Worm (Caenorhabditis elegans) whole organism, L3 larva: ENCODE results near the gene W03C9.5.

Source experiments
- R02D3.7 ChIP-seq: fragments of 150-350 bp; optimal IDR thresholded peaks from 2 replicates; lab custom pipeline; 2014; ENCODE audit warnings: missing biosample characterization, missing genetic modification characterization
- aly-2 ChIP-seq: fragments of 150-350 bp; optimal IDR thresholded peaks from 2 replicates; lab custom pipeline; 2014; ENCODE audit warnings: missing biosample characterization, missing genetic modification characterization
- ama-1 ChIP-seq: fragments of 150-350 bp; optimal IDR thresholded peaks from 2 replicates; lab custom pipeline; 2018
- ceh-16 ChIP-seq: sonication (generic microtip); optimal IDR thresholded peaks from 2 replicates; lab custom pipeline; 2017; ENCODE audit warnings: missing biosample characterization, missing genetic modification characterization
- ceh-28 ChIP-seq: fragments of 150-350 bp; optimal IDR thresholded peaks from 2 replicates; lab custom pipeline; 2014; ENCODE audit warnings: missing biosample characterization, missing genetic modification reagents, missing genetic modification characterization
- ceh-9 ChIP-seq: sonication (generic microtip); optimal IDR thresholded peaks from 2 replicates; lab custom pipeline; 2018; ENCODE audit warnings: missing biosample characterization, missing genetic modification characterization
- daf-12 ChIP-seq: fragments of 150-350 bp; optimal IDR thresholded peaks from 2 replicates; lab custom pipeline; 2014; ENCODE audit warnings: missing biosample characterization, missing genetic modification reagents, missing genetic modification characterization
- egl-5 ChIP-seq: fragments of 150-350 bp; optimal IDR thresholded peaks from 2 replicates; lab custom pipeline; 2017; ENCODE audit warnings: missing biosample characterization, missing genetic modification reagents, missing genetic modification characterization, inconsistent platforms
- elt-1 ChIP-seq: fragments of 150-350 bp; optimal IDR thresholded peaks from 2 replicates; lab custom pipeline; 2014; ENCODE audit warnings: missing biosample characterization, missing genetic modification characterization
- elt-2 ChIP-seq: sonication (generic microtip); optimal IDR thresholded peaks from 2 replicates; lab custom pipeline; 2016; ENCODE audit warnings: missing genetic modification reagents, mild to moderate bottlenecking, missing genetic modification characterization, missing compliant biosample characterization
- elt-3 ChIP-seq, 3 experiments: fragments of 150-350 bp in 1 of 3; sonication (generic microtip) in 2 of 3; optimal IDR thresholded peaks; 2 replicates in 2 of 3; 4 replicates in 1 of 3; lab custom pipeline; 2014 to 2017; ENCODE audit warnings: missing biosample characterization in 3 of 3, missing genetic modification characterization in 3 of 3
- eor-1 ChIP-seq, 2 experiments: fragments of 150-350 bp; optimal IDR thresholded peaks; 2 replicates each; lab custom pipeline; 2014 to 2018; ENCODE audit warnings: missing biosample characterization in 2 of 2, missing genetic modification characterization in 2 of 2
- fkh-10 ChIP-seq: sonication (generic microtip); optimal IDR thresholded peaks from 2 replicates; lab custom pipeline; 2017; ENCODE audit warnings: missing biosample characterization, missing genetic modification reagents, missing genetic modification characterization
- fkh-2 ChIP-seq: fragments of 150-350 bp; optimal IDR thresholded peaks from 2 replicates; lab custom pipeline; 2014; ENCODE audit warnings: missing biosample characterization, missing genetic modification reagents, missing genetic modification characterization
- fos-1 ChIP-seq: fragments of 150-350 bp; optimal IDR thresholded peaks from 2 replicates; lab custom pipeline; 2014; ENCODE audit warnings: missing biosample characterization, missing genetic modification characterization
- jun-1 ChIP-seq: fragments of 150-350 bp; optimal IDR thresholded peaks from 2 replicates; lab custom pipeline; 2014; ENCODE audit warnings: missing biosample characterization, missing genetic modification reagents, missing genetic modification characterization
- lin-39 ChIP-seq: fragments of 150-350 bp; optimal IDR thresholded peaks from 2 replicates; lab custom pipeline; 2018; ENCODE audit warnings: missing biosample characterization, missing genetic modification reagents, missing genetic modification characterization
- lsy-12 ChIP-seq: sonication (generic microtip); optimal IDR thresholded peaks from 2 replicates; lab custom pipeline; 2016; ENCODE audit warnings: mild to moderate bottlenecking, missing genetic modification characterization, missing compliant biosample characterization
- mdl-1 ChIP-seq: fragments of 150-350 bp; optimal IDR thresholded peaks from 2 replicates; lab custom pipeline; 2014; ENCODE audit warnings: missing biosample characterization, missing genetic modification characterization
- mml-1 ChIP-seq: fragments of 150-350 bp; sonication (generic microtip); optimal IDR thresholded peaks from 3 replicates; lab custom pipeline; 2014; ENCODE audit warnings: missing biosample characterization, missing genetic modification characterization
- nfya-1 ChIP-seq: sonication (generic microtip); optimal IDR thresholded peaks from 2 replicates; lab custom pipeline; 2017; ENCODE audit warnings: missing genetic modification characterization, mild to moderate bottlenecking, missing compliant biosample characterization, antibody characterized with exemption, moderate library complexity; ENCODE audit not compliant: insufficient read depth
- nhr-12 ChIP-seq: fragments of 150-350 bp; optimal IDR thresholded peaks from 2 replicates; lab custom pipeline; 2014; ENCODE audit warnings: missing biosample characterization, missing genetic modification characterization
- nhr-25 ChIP-seq: sonication (generic microtip); optimal IDR thresholded peaks from 2 replicates; lab custom pipeline; 2017; ENCODE audit warnings: missing biosample characterization, missing genetic modification characterization
- nhr-28 ChIP-seq: fragments of 150-350 bp; optimal IDR thresholded peaks from 2 replicates; lab custom pipeline; 2014; ENCODE audit warnings: missing biosample characterization, missing genetic modification characterization
- nhr-43 ChIP-seq: sonication (generic microtip); optimal IDR thresholded peaks from 2 replicates; lab custom pipeline; 2016; ENCODE audit warnings: mild to moderate bottlenecking, missing genetic modification characterization, missing compliant biosample characterization; ENCODE audit not compliant: poor library complexity, severe bottlenecking
- nhr-67 ChIP-seq: fragments of 150-350 bp; optimal IDR thresholded peaks from 2 replicates; lab custom pipeline; 2014; ENCODE audit warnings: missing biosample characterization, missing genetic modification characterization
- nhr-76 ChIP-seq: fragments of 150-350 bp; sonication (generic microtip); optimal IDR thresholded peaks from 5 replicates; lab custom pipeline; 2014; ENCODE audit warnings: missing biosample characterization, missing genetic modification characterization
- nhr-77 ChIP-seq: fragments of 150-350 bp; optimal IDR thresholded peaks from 2 replicates; lab custom pipeline; 2014; ENCODE audit warnings: missing biosample characterization, missing genetic modification characterization
- pha-4 ChIP-seq: fragments of 150-350 bp; optimal IDR thresholded peaks from 2 replicates; lab custom pipeline; 2014; ENCODE audit warnings: missing biosample characterization, missing genetic modification reagents, missing genetic modification characterization
- pqm-1 ChIP-seq: fragments of 150-350 bp; optimal IDR thresholded peaks from 2 replicates; lab custom pipeline; 2017; ENCODE audit warnings: missing biosample characterization, missing genetic modification characterization, inconsistent platforms
- sea-2 ChIP-seq: fragments of 150-350 bp; sonication (generic microtip); optimal IDR thresholded peaks from 4 replicates; lab custom pipeline; 2014; ENCODE audit warnings: missing biosample characterization, missing genetic modification reagents, missing genetic modification characterization
- skn-1 ChIP-seq: fragments of 150-350 bp; optimal IDR thresholded peaks from 2 replicates; lab custom pipeline; 2014; ENCODE audit warnings: missing biosample characterization, missing genetic modification characterization
- snpc-4 ChIP-seq: fragments of 150-350 bp; optimal IDR thresholded peaks from 2 replicates; lab custom pipeline; 2014; ENCODE audit warnings: missing biosample characterization, missing genetic modification characterization
- unc-39 ChIP-seq: sonication (generic microtip); optimal IDR thresholded peaks from 4 replicates; lab custom pipeline; 2017; ENCODE audit warnings: missing biosample characterization, missing genetic modification characterization
- unc-62 ChIP-seq: fragments of 150-350 bp; sonication (generic microtip); optimal IDR thresholded peaks from 4 replicates; lab custom pipeline; 2014; ENCODE audit warnings: missing biosample characterization, missing genetic modification reagents, missing genetic modification characterization
- zag-1 ChIP-seq: fragments of 150-350 bp; optimal IDR thresholded peaks from 2 replicates; lab custom pipeline; 2014; ENCODE audit warnings: missing biosample characterization, missing genetic modification characterization
- ztf-11 ChIP-seq: fragments of 150-350 bp; optimal IDR thresholded peaks from 2 replicates; lab custom pipeline; 2014; ENCODE audit warnings: missing biosample characterization, missing genetic modification characterization
- ztf-4 ChIP-seq: fragments of 150-350 bp; optimal IDR thresholded peaks from 2 replicates; lab custom pipeline; 2014; ENCODE audit warnings: missing biosample characterization, missing genetic modification characterization

Gene W03C9.5

ce11 chrII:11972266-11972665 lies 4.9 kb upstream of the W03C9.5 start:
- TF ChIP-seq ztf-4 (tag; lab: Kevin White, UChicago), result no peak
- TF ChIP-seq zag-1, result no peak
- no peak for TF ChIP-seq elt-3 (tag; optimal IDR thresholded peaks at IDR 0.05; lab: Kevin White, UChicago)
- TF ChIP-seq nhr-77 (tag; lab: Kevin White, UChicago), result no peak
- TF ChIP-seq R02D3.7 (tag; lab: Kevin White, UChicago), result no peak
- TF ChIP-seq nhr-76, result no peak
- TF ChIP-seq nhr-43, result no peak
- no peak for TF ChIP-seq ceh-9 (tag; lab: Kevin White, UChicago)
- TF ChIP-seq nhr-12, result no peak
- TF ChIP-seq aly-2 (tag; lab: Kevin White, UChicago), result no peak
- TF ChIP-seq ceh-28 (tag; lab: Kevin White, UChicago), result no peak
- TF ChIP-seq ama-1 (lab: Kevin White, UChicago), result no peak
- TF ChIP-seq nhr-25 (tag; lab: Kevin White, UChicago), result no peak
- no peak for TF ChIP-seq elt-2 (tag; lab: Kevin White, UChicago)

- TF ChIP-seq nfya-1 (tag; lab: Kevin White, UChicago) (peak; percentile 70), unc-39 (tag; lab: Kevin White, UChicago) (no peak)
- TF ChIP-seq, all 47 proteins: peak for 1
Measured at ce11 chrII:11971009-11971636, 3.8 kb upstream of the W03C9.5 start.

ce11 chrII:11969033-11969432 lies 1.7 kb upstream of the W03C9.5 start:
- TF ChIP-seq lsy-12 (tag; lab: Kevin White, UChicago) (no peak), elt-2 (tag; lab: Kevin White, UChicago) (no peak), lin-39 (tag; lab: Kevin White, UChicago) (no peak), unc-62 (no peak), jun-1 (no peak), egl-5 (no peak), zag-1 (no peak), nhr-28 (tag; lab: Kevin White, UChicago) (no peak), ceh-16 (tag; lab: Kevin White, UChicago) (no peak), snpc-4 (no peak), mml-1 (tag; lab: Kevin White, UChicago) (no peak)

ce11 chrII:11968275-11968674 lies 931 bp upstream of the W03C9.5 start, which contains the start of gene mex-1:
Gene mex-1 (plus strand): TSS chrII:11968637.
- TF ChIP-seq mdl-1 (tag; lab: Kevin White, UChicago) (no peak), elt-2 (tag; lab: Kevin White, UChicago) (no peak), elt-1 (no peak), ztf-11 (no peak), daf-12 (tag; lab: Kevin White, UChicago) (no peak), eor-1 (tag; optimal IDR thresholded peaks at IDR 0.05; lab: Kevin White, UChicago) (no peak), nhr-12 (no peak), unc-62 (no peak), lsy-12 (tag; lab: Kevin White, UChicago) (no peak), pqm-1 (tag; lab: Kevin White, UChicago) (no peak), aly-2 (tag; lab: Kevin White, UChicago) (no peak), fkh-10 (GFP tag; lab: Kevin White, UChicago) (no peak)
- TF ChIP-seq, all 47 proteins: peak for 0

ce11 chrII:11966602-11967001 lies 742 bp downstream of the W03C9.5 start, which contains the start of gene rab-7:
Gene rab-7 (minus strand): TSS chrII:11966931.
- peak; percentile 1 for TF ChIP-seq pha-4 (tag; lab: Kevin White, UChicago)
- TF ChIP-seq ama-1 (lab: Kevin White, UChicago), result peak; percentile 71
- TF ChIP-seq elt-3 (tag; optimal IDR thresholded peaks at IDR 0.05; lab: Kevin White, UChicago), result no peak
- TF ChIP-seq fkh-2, result no peak
- no peak for TF ChIP-seq fos-1 (tag; lab: Kevin White, UChicago)
- no peak for TF ChIP-seq nhr-43
- no peak for TF ChIP-seq ztf-11
- no peak for TF ChIP-seq nfya-1 (tag; lab: Kevin White, UChicago)
- no peak for TF ChIP-seq sea-2 (GFP tag; lab: Kevin White, UChicago)
- TF ChIP-seq skn-1, result no peak
- TF ChIP-seq nhr-67 (tag; lab: Kevin White, UChicago), result no peak
- peak; percentile 37 for TF ChIP-seq elt-2 (tag; lab: Kevin White, UChicago)
- peak; percentile 7 for TF ChIP-seq pqm-1 (tag; lab: Kevin White, UChicago)
- TF ChIP-seq, all 47 proteins: peak for 4
